Fruit fly (Drosophila melanogaster) whole organism, embryonic: ENCODE data around the gene ZIPIC.

Experiments used
- ATbp ChIP-seq: fragments of 200-800 bp; sonication (Bioruptor generic); optimal IDR thresholded peaks from 2 replicates; lab custom pipeline; 2017; ENCODE audit warnings: missing biosample characterization, mild to moderate bottlenecking, missing genetic modification characterization, missing genetic modification reagents
- Ada2b ChIP-seq: fragments of 200-800 bp; sonication (Bioruptor generic); IDR thresholded peaks from 2 replicates; pipeline ENCODE4 v1.3.6; 2022; ENCODE audit warnings: missing biosample characterization, missing genetic modification characterization
- Asciz ChIP-seq: fragments of 200-800 bp; sonication (Bioruptor generic); optimal IDR thresholded peaks from 2 replicates; lab custom pipeline; 2017; ENCODE audit warnings: missing biosample characterization, mild to moderate bottlenecking, missing genetic modification characterization, missing genetic modification reagents
- Bdp1 ChIP-seq: fragments of 200-800 bp; sonication (Bioruptor generic); optimal IDR thresholded peaks from 3 replicates; lab custom pipeline; 2016; ENCODE audit warnings: missing biosample characterization, missing genetic modification characterization
- CG10321 ChIP-seq: fragments of 200-800 bp; sonication (Bioruptor generic); IDR thresholded peaks from 2 replicates; pipeline ENCODE4 v1.3.6; 2022; ENCODE audit warnings: missing biosample characterization, missing genetic modification characterization
- CG12236 ChIP-seq: fragments of 200-800 bp; sonication (Bioruptor generic); optimal IDR thresholded peaks from 2 replicates; lab custom pipeline; 2016; ENCODE audit warnings: missing biosample characterization, missing genetic modification characterization
- CG15514 ChIP-seq: fragments of 200-800 bp; sonication (Bioruptor generic); optimal IDR thresholded peaks from 3 replicates; lab custom pipeline; 2017; ENCODE audit warnings: missing biosample characterization, missing genetic modification characterization, mild to moderate bottlenecking, moderate library complexity, missing genetic modification reagents
- CG17802 ChIP-seq: fragments of 200-800 bp; sonication (Bioruptor generic); optimal IDR thresholded peaks from 2 replicates; lab custom pipeline; 2018; ENCODE audit warnings: missing biosample characterization, mild to moderate bottlenecking, missing genetic modification characterization, moderate library complexity
- CG18011 ChIP-seq: fragments of 200-800 bp; sonication (Bioruptor generic); optimal IDR thresholded peaks from 2 replicates; lab custom pipeline; 2017; ENCODE audit warnings: missing biosample characterization, missing genetic modification characterization, mild to moderate bottlenecking, moderate library complexity, missing genotype
- CG2875 ChIP-seq: fragments of 200-800 bp; sonication (Bioruptor generic); optimal IDR thresholded peaks from 2 replicates; lab custom pipeline; 2017; ENCODE audit warnings: missing biosample characterization, mild to moderate bottlenecking, missing genetic modification characterization, missing genetic modification reagents
- CG30020 ChIP-seq: fragments of 200-800 bp; optimal IDR thresholded peaks from 2 replicates; lab custom pipeline; 2019; ENCODE audit warnings: missing biosample characterization, mild to moderate bottlenecking, missing genetic modification characterization, moderate library complexity
- CG33213 ChIP-seq: fragments of 200-800 bp; sonication (Bioruptor generic); optimal IDR thresholded peaks from 3 replicates; lab custom pipeline; 2016; ENCODE audit warnings: missing biosample characterization, missing genetic modification characterization
- CG4820 ChIP-seq: fragments of 200-800 bp; sonication (Bioruptor generic); optimal IDR thresholded peaks from 3 replicates; lab custom pipeline; 2016; ENCODE audit warnings: missing biosample characterization, missing genetic modification characterization
- CG7271 ChIP-seq: fragments of 200-800 bp; sonication (Bioruptor generic); optimal IDR thresholded peaks from 2 replicates; lab custom pipeline; 2018; ENCODE audit warnings: missing biosample characterization, mild to moderate bottlenecking, missing genetic modification characterization, moderate library complexity
- CG8388 ChIP-seq: fragments of 200-800 bp; sonication (Bioruptor generic); optimal IDR thresholded peaks from 2 replicates; lab custom pipeline; 2019; ENCODE audit warnings: missing biosample characterization, mild to moderate bottlenecking, missing genetic modification characterization, moderate library complexity
- CG8765 ChIP-seq: fragments of 200-800 bp; sonication (Bioruptor generic); IDR thresholded peaks from 2 replicates; pipeline ENCODE4 v1.3.6; 2022; ENCODE audit warnings: missing biosample characterization, missing genetic modification characterization
- CG8924 ChIP-seq: fragments of 200-800 bp; optimal IDR thresholded peaks from 3 replicates; lab custom pipeline; 2019; ENCODE audit warnings: missing biosample characterization, mild to moderate bottlenecking, missing genetic modification characterization, moderate library complexity
- CrebB ChIP-seq: fragments of 200-800 bp; sonication (Bioruptor generic); optimal IDR thresholded peaks from 3 replicates; lab custom pipeline; 2018; ENCODE audit warnings: missing biosample characterization, mild to moderate bottlenecking, missing genetic modification characterization
- Dek ChIP-seq: fragments of 200-800 bp; sonication (Bioruptor generic); optimal IDR thresholded peaks from 3 replicates; lab custom pipeline; 2019; ENCODE audit warnings: missing biosample characterization, mild to moderate bottlenecking, missing genetic modification characterization, moderate library complexity
- Dll ChIP-seq: fragments of 200-800 bp; sonication (Bioruptor generic); IDR thresholded peaks from 4 replicates; pipeline ENCODE4 v1.3.6; 2022; ENCODE audit warnings: missing biosample characterization, missing genetic modification characterization; ENCODE audit not compliant: partially characterized antibody
- Doc3 ChIP-seq: fragments of 200-800 bp; sonication (Bioruptor generic); IDR thresholded peaks from 3 replicates; pipeline ENCODE4 v1.3.6; 2022; ENCODE audit warnings: missing biosample characterization, missing genetic modification characterization; ENCODE audit not compliant: partially characterized antibody
- Dref ChIP-seq: fragments of 200-800 bp; sonication (Bioruptor generic); IDR thresholded peaks from 2 replicates; pipeline ENCODE4 v1.3.6; 2022; ENCODE audit warnings: missing biosample characterization, missing genetic modification characterization
- E2f1 ChIP-seq: fragments of 200-800 bp; sonication (Bioruptor generic); IDR thresholded peaks from 2 replicates; pipeline ENCODE4 v1.3.6; 2022; ENCODE audit warnings: missing biosample characterization, missing genetic modification characterization
- GATAe ChIP-seq: fragments of 200-800 bp; sonication (Bioruptor generic); conservative IDR thresholded peaks from 2 replicates; pipeline ENCODE4 v1.3.6; 2022; ENCODE audit warnings: missing biosample characterization, missing genetic modification characterization
- Hmr ChIP-seq: fragments of 200-800 bp; sonication (Bioruptor generic); optimal IDR thresholded peaks from 3 replicates; lab custom pipeline; 2017; ENCODE audit warnings: mild to moderate bottlenecking, missing biosample characterization, missing genetic modification reagents, missing genetic modification characterization
- Lpt ChIP-seq: fragments of >200 bp; optimal IDR thresholded peaks from 2 replicates; lab custom pipeline; 2018; ENCODE audit warnings: missing biosample characterization, missing genetic modification characterization
- Nf-YA ChIP-seq: fragments of 200-800 bp; sonication (Bioruptor generic); IDR thresholded peaks from 2 replicates; pipeline ENCODE4 v1.3.6; 2022; ENCODE audit warnings: missing biosample characterization, missing genetic modification characterization
- NfI ChIP-seq: fragments of 200-800 bp; sonication (Bioruptor generic); optimal IDR thresholded peaks from 3 replicates; lab custom pipeline; 2018; ENCODE audit warnings: missing biosample characterization, mild to moderate bottlenecking, missing genetic modification characterization, moderate library complexity
- Oaz ChIP-seq: fragments of 200-800 bp; sonication (Bioruptor generic); IDR thresholded peaks from 2 replicates; pipeline ENCODE4 v1.3.6; 2022; ENCODE audit warnings: missing biosample characterization, missing genetic modification characterization
- Xrp1 ChIP-seq: fragments of 200-800 bp; sonication (Bioruptor generic); IDR thresholded peaks from 2 replicates; pipeline ENCODE4 v1.3.6; 2022; ENCODE audit warnings: missing biosample characterization, missing genetic modification characterization
- abd-A ChIP-seq: fragments of 200-800 bp; sonication (Bioruptor generic); optimal IDR thresholded peaks from 3 replicates; lab custom pipeline; 2019; ENCODE audit warnings: missing biosample characterization, mild to moderate bottlenecking, missing genetic modification characterization, moderate library complexity
- ato ChIP-seq: fragments of 200-800 bp; sonication (Bioruptor generic); IDR thresholded peaks from 2 replicates; pipeline ENCODE4 v1.3.6; 2022; ENCODE audit warnings: missing biosample characterization, missing genetic modification characterization; ENCODE audit not compliant: partially characterized antibody
- az2 ChIP-seq: fragments of 200-800 bp; sonication (Bioruptor generic); optimal IDR thresholded peaks from 3 replicates; lab custom pipeline; 2016; ENCODE audit warnings: missing biosample characterization, missing genetic modification characterization
- dmrt99B ChIP-seq: fragments of 200-800 bp; sonication (Bioruptor generic); optimal IDR thresholded peaks from 2 replicates; lab custom pipeline; 2018; ENCODE audit warnings: missing biosample characterization, mild to moderate bottlenecking, missing genetic modification characterization, moderate library complexity
- dpn ChIP-seq, 2 experiments: fragments of 200-800 bp; sonication (Bioruptor generic); optimal IDR thresholded peaks; 3 replicates each; lab custom pipeline; 2016; ENCODE audit warnings: missing biosample characterization in 2 of 2, missing genetic modification characterization in 2 of 2
- esg ChIP-seq: fragments of 200-800 bp; sonication (Bioruptor generic); conservative IDR thresholded peaks from 2 replicates; pipeline ENCODE4 v1.3.6; 2022; ENCODE audit warnings: missing biosample characterization, missing genetic modification characterization
- eyg ChIP-seq: fragments of 200-800 bp; sonication (Bioruptor generic); optimal IDR thresholded peaks from 3 replicates; lab custom pipeline; 2016; ENCODE audit warnings: missing biosample characterization, missing genetic modification characterization
- fu2 ChIP-seq: fragments of 200-800 bp; sonication (Bioruptor generic); optimal IDR thresholded peaks from 2 replicates; lab custom pipeline; 2016; ENCODE audit warnings: missing biosample characterization, missing genetic modification characterization
- her ChIP-seq: fragments of 200-800 bp; sonication (Bioruptor generic); optimal IDR thresholded peaks from 2 replicates; lab custom pipeline; 2016; ENCODE audit warnings: missing biosample characterization, missing genetic modification characterization
- hth ChIP-seq: fragments of >200 bp; optimal IDR thresholded peaks from 2 replicates; lab custom pipeline; 2017; ENCODE audit warnings: inconsistent platforms
- kah ChIP-seq: fragments of 200-800 bp; sonication (Bioruptor generic); optimal IDR thresholded peaks from 2 replicates; lab custom pipeline; 2018; ENCODE audit warnings: missing biosample characterization, mild to moderate bottlenecking, missing genetic modification characterization
- knrl ChIP-seq: fragments of 200-800 bp; sonication (Bioruptor generic); IDR thresholded peaks from 3 replicates; pipeline ENCODE4 v1.3.6; 2022; ENCODE audit warnings: missing biosample characterization, missing genetic modification characterization; ENCODE audit not compliant: partially characterized antibody
- otp ChIP-seq: fragments of 200-800 bp; sonication (Bioruptor generic); IDR thresholded peaks from 3 replicates; pipeline ENCODE4, ENCODE4 v1.3.6; 2022; ENCODE audit warnings: missing biosample characterization, missing genetic modification characterization
- pb ChIP-seq: fragments of 200-800 bp; sonication (Bioruptor generic); optimal IDR thresholded peaks from 3 replicates; lab custom pipeline; 2016; ENCODE audit warnings: missing biosample characterization, missing genetic modification characterization
- peb ChIP-seq: fragments of 200-800 bp; sonication (Bioruptor generic); IDR thresholded peaks from 2 replicates; pipeline ENCODE4 v1.3.6; 2022; ENCODE audit warnings: missing biosample characterization, missing genetic modification characterization
- pfk ChIP-seq: fragments of 200-800 bp; sonication (Bioruptor generic); optimal IDR thresholded peaks from 2 replicates; lab custom pipeline; 2018; ENCODE audit warnings: missing biosample characterization, mild to moderate bottlenecking, missing genetic modification characterization, moderate library complexity
- psq ChIP-seq: fragments of 200-800 bp; sonication (Bioruptor generic); optimal IDR thresholded peaks from 2 replicates; lab custom pipeline; 2017; ENCODE audit warnings: missing biosample characterization, missing genetic modification characterization
- run ChIP-seq: fragments of 200-800 bp; sonication (Bioruptor generic); optimal IDR thresholded peaks from 3 replicates; lab custom pipeline; 2018; ENCODE audit warnings: missing biosample characterization, mild to moderate bottlenecking, missing genetic modification characterization
- scrt ChIP-seq: fragments of 200-800 bp; sonication (Bioruptor generic); optimal IDR thresholded peaks from 2 replicates; lab custom pipeline; 2018; ENCODE audit warnings: missing biosample characterization, mild to moderate bottlenecking, missing genetic modification characterization, moderate library complexity
- tx ChIP-seq: fragments of 200-800 bp; sonication (Bioruptor generic); optimal IDR thresholded peaks from 2 replicates; lab custom pipeline; 2016; ENCODE audit warnings: missing biosample characterization, missing genetic modification characterization
- yki ChIP-seq: fragments of >200 bp; optimal IDR thresholded peaks from 3 replicates; lab custom pipeline; 2018
- zfh1 ChIP-seq: fragments of 200-800 bp; sonication (Bioruptor generic); IDR thresholded peaks from 3 replicates; pipeline ENCODE4 v1.3.6; 2022; ENCODE audit warnings: missing biosample characterization, missing genetic modification characterization

ZIPIC gene

DNA sequence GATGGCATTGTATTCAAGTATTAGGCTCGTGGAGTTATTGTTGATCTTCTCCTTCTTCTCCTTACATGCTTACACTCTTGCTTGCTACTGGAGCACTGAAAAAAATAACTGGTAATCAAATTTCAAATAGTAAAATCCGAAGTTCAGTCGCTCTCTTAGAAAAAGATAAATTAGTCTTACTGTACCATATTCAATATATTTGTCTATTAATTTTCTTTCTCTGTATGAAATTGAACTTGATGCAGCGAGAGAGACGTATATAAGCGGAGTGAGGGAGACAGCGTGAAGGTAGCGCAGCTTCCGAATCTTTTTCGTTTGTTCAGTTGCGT, 24.4 kb upstream of the ZIPIC start (continued):
- no peak for TF ChIP-seq ato (GFP tag; lab: Robert Waterston, UW)
- TF ChIP-seq hth (lab: Kevin White, UChicago) = no peak
- peak; percentile 87 for TF ChIP-seq peb
- no peak for TF ChIP-seq Dll (GFP tag; lab: Robert Waterston, UW)
- TF ChIP-seq eyg (GFP tag; lab: Kevin White, UChicago) = peak; percentile 69
- peak; percentile 91 for TF ChIP-seq CG8388 (GFP tag; lab: Kevin White, UChicago)
- peak; percentile 91 for TF ChIP-seq CG8924 (tag; lab: Kevin White, UChicago)
- peak; percentile 93 for TF ChIP-seq otp
- no peak for TF ChIP-seq CG12236
- TF ChIP-seq NfI = peak; percentile 52
- peak; percentile 70 for TF ChIP-seq tx
- TF ChIP-seq Oaz (GFP tag; lab: Robert Waterston, UW) = peak; percentile 84
- no peak; the same call in 1 of the 2 replicates for TF ChIP-seq CG8765
- TF ChIP-seq dmrt99B (tag; lab: Kevin White, UChicago) = peak; percentile 95
- TF ChIP-seq Bdp1 (GFP tag; lab: Kevin White, UChicago) = peak; percentile 35
- peak; percentile 86 for TF ChIP-seq kah (GFP tag; lab: Kevin White, UChicago)
- TF ChIP-seq Dek (tag; lab: Kevin White, UChicago) = peak; percentile 80
- peak; percentile 73 for TF ChIP-seq pb
- TF ChIP-seq ATbp (GFP tag; lab: Kevin White, UChicago) = peak; percentile 88
- peak; percentile 5 for TF ChIP-seq psq (GFP tag; lab: Kevin White, UChicago)
- TF ChIP-seq CG17802 (tag; lab: Kevin White, UChicago) = peak; percentile 82
- TF ChIP-seq CrebB (tag; lab: Kevin White, UChicago) = no peak
- peak; percentile 41 for TF ChIP-seq CG7271 (tag; lab: Kevin White, UChicago)
- TF ChIP-seq Xrp1 = peak; percentile 94
- peak; percentile 93 for TF ChIP-seq Nf-YA (GFP tag; lab: Robert Waterston, UW)
- TF ChIP-seq pfk (GFP tag; lab: Kevin White, UChicago) = no peak
- TF ChIP-seq CG33213 (GFP tag; lab: Kevin White, UChicago) = peak; percentile 82
- peak; percentile 82 for TF ChIP-seq CG2875 (GFP tag; lab: Kevin White, UChicago)
- peak; percentile 58; the same call in 1 of the 2 replicates for TF ChIP-seq CG10321
- peak; percentile 90 for TF ChIP-seq CG4820 (GFP tag; lab: Kevin White, UChicago)
- no peak for TF ChIP-seq Lpt (GFP tag; lab: Kevin White, UChicago)
- peak; percentile 96 for TF ChIP-seq zfh1 (GFP tag; lab: Robert Waterston, UW)
- TF ChIP-seq dpn (GFP tag; optimal IDR thresholded peaks at IDR 0.05; lab: Kevin White, UChicago) = peak; percentile 77 to 90
- no peak for TF ChIP-seq Dref
- no peak for TF ChIP-seq CG18011 (GFP tag; lab: Kevin White, UChicago)
- TF ChIP-seq Doc3 (GFP tag; lab: Robert Waterston, UW) = no peak
- no peak for TF ChIP-seq GATAe (GFP tag; lab: Robert Waterston, UW)
- peak; percentile 92 for TF ChIP-seq esg (GFP tag; lab: Robert Waterston, UW)
- TF ChIP-seq scrt (GFP tag; lab: Kevin White, UChicago) = peak; percentile 82
- TF ChIP-seq fu2 (GFP tag; lab: Kevin White, UChicago) = no peak
- peak; percentile 93 for TF ChIP-seq Ada2b
- TF ChIP-seq az2 (GFP tag; lab: Kevin White, UChicago) = peak; percentile 76
- TF ChIP-seq her (GFP tag; lab: Kevin White, UChicago) = peak; percentile 78
- TF ChIP-seq Asciz (GFP tag; lab: Kevin White, UChicago) = peak; percentile 96
- TF ChIP-seq Hmr (GFP tag; lab: Kevin White, UChicago) = peak; percentile 68
- TF ChIP-seq CG30020 (tag; lab: Kevin White, UChicago) = peak; percentile 60
- TF ChIP-seq E2f1 (GFP tag; lab: Robert Waterston, UW) = peak; percentile 92
- TF ChIP-seq CG15514 = peak; percentile 75
- TF ChIP-seq yki (lab: Kevin White, UChicago) = no peak
- TF ChIP-seq run (tag; lab: Kevin White, UChicago) = peak; percentile 88
- TF ChIP-seq abd-A (tag; lab: Kevin White, UChicago) = peak; percentile 60
- no peak for TF ChIP-seq knrl
